Fruit fly (Drosophila melanogaster) whole organism, adult: ENCODE data around the gene Mbs.

Experiments used
- CG1620 ChIP-seq: fragments of 200-800 bp; sonication (Bioruptor generic); optimal IDR thresholded peaks from 2 replicates; lab custom pipeline; 2016; ENCODE audit warnings: missing biosample characterization, missing genetic modification characterization
- CG7101 ChIP-seq: fragments of 200-800 bp; sonication (Bioruptor generic); optimal IDR thresholded peaks from 2 replicates; lab custom pipeline; 2018; ENCODE audit warnings: missing biosample characterization, mild to moderate bottlenecking, missing genetic modification characterization, moderate library complexity
- cic ChIP-seq: fragments of 200-800 bp; sonication (Bioruptor generic); optimal IDR thresholded peaks from 2 replicates; lab custom pipeline; 2017; ENCODE audit warnings: missing biosample characterization, mild to moderate bottlenecking, missing genetic modification characterization, moderate library complexity
- kay ChIP-seq: fragments of 200-800 bp; sonication (Bioruptor generic); peaks from one replicate; lab custom pipeline; 2016; ENCODE audit warnings: missing biosample characterization, missing genetic modification characterization, borderline replicate concordance
- ovo ChIP-seq: fragments of 200-800 bp; sonication (Bioruptor generic); optimal IDR thresholded peaks from 2 replicates; lab custom pipeline; 2016; ENCODE audit warnings: missing biosample characterization, missing genetic modification characterization
- tj ChIP-seq: fragments of 200-800 bp; sonication (Bioruptor generic); optimal IDR thresholded peaks from 3 replicates; lab custom pipeline; 2017; ENCODE audit warnings: missing biosample characterization, mild to moderate bottlenecking, missing genetic modification characterization, moderate library complexity

DNA sequence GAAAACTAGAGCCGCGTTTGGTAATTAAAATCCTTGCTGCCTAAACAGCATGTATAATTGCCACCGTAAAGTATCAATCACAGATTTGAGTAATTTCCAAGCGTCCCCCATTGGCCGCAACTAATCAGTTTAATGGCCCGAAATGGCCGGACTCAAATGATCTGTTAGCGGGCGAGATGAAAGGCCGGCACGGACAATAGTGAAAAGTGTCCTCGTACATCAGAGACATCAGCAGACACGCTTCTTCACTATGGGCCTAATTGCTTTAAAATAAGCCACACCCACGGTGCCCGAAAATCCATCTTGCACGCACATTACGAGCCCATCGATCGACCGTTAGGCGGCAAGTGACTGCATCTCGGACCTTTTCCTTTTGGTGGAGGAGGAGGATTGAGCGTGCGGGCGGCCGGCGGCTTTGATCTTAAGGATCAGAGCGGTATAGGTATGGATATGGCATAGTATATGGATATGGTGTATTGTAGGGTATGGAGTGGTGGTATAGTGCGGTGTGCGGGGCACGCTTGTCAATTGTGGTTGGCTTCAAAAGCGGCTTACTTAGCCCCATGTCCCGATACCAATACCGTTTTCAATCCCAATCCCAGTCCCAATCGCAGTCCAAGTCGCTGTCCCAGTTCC, 39.3 kb upstream of the Mbs start:
- no peak for TF ChIP-seq CG1620 (GFP tag; lab: Kevin White, UChicago)
- TF ChIP-seq kay (GFP tag; lab: Kevin White, UChicago): no peak
- TF ChIP-seq ovo (GFP tag; lab: Kevin White, UChicago): no peak
- TF ChIP-seq CG7101: no peak
- TF ChIP-seq cic (GFP tag; lab: Kevin White, UChicago): no peak
- no peak for TF ChIP-seq tj
